Worm (Caenorhabditis elegans) whole organism, midembryonic: ENCODE measurements around the gene C05C12.5.

Experiments used
- cog-1 ChIP-seq: sonication (generic microtip); optimal IDR thresholded peaks from 2 replicates; lab custom pipeline; 2016; ENCODE audit warnings: missing genetic modification characterization, missing compliant biosample characterization
- med-1 ChIP-seq: sonication (generic microtip); optimal IDR thresholded peaks from 2 replicates; lab custom pipeline; 2017; ENCODE audit warnings: missing genetic modification characterization, mild to moderate bottlenecking, missing compliant biosample characterization, antibody characterized with exemption, missing genetic modification reagents; ENCODE audit not compliant: insufficient read depth
- ref-1 ChIP-seq: fragments of 200-800 bp; sonication (Bioruptor generic); conservative IDR thresholded peaks from 2 replicates; pipeline ENCODE4 v1.3.6; 2022; ENCODE audit warnings: missing genetic modification reagents, missing genetic modification characterization, missing compliant biosample characterization
- ztf-23 ChIP-seq: fragments of 200-800 bp; sonication (Bioruptor generic); IDR thresholded peaks from 2 replicates; pipeline ENCODE4 v1.3.6; 2022; ENCODE audit warnings: missing genetic modification reagents, missing genetic modification characterization, missing compliant biosample characterization
- ztf-29 ChIP-seq: fragments of 200-800 bp; sonication (Bioruptor generic); IDR thresholded peaks from 2 replicates; pipeline ENCODE4 v1.3.6; 2022; ENCODE audit warnings: missing genetic modification reagents, missing genetic modification characterization, missing compliant biosample characterization

ce11 chrIV:11241368-11241767 is 19.6 kb downstream of the C05C12.5 start, which contains the start of gene C05C12.6:
- TF ChIP-seq med-1 = no peak
- no peak for TF ChIP-seq cog-1 (tag; lab: Kevin White, UChicago)
- TF ChIP-seq ztf-23 (GFP tag; lab: Robert Waterston, UW) = no peak
- TF ChIP-seq ref-1 = no peak
- TF ChIP-seq ztf-29 (GFP tag; lab: Robert Waterston, UW) = no peak
